Worm (Caenorhabditis elegans) whole organism, midembryonic: Measurements from ENCODE around the gene amx-1.

Experiments
- T22C8.4 ChIP-seq: fragments of 200-800 bp; sonication (Bioruptor generic); IDR thresholded peaks from 2 replicates; pipeline ENCODE4 v1.3.6; 2022; ENCODE audit warnings: missing genetic modification characterization, missing compliant biosample characterization
- cog-1 ChIP-seq: sonication (generic microtip); optimal IDR thresholded peaks from 2 replicates; lab custom pipeline; 2016; ENCODE audit warnings: missing genetic modification characterization, missing compliant biosample characterization
- flt-1 ChIP-seq: fragments of 200-800 bp; sonication (Bioruptor generic); IDR thresholded peaks from 2 replicates; pipeline ENCODE4 v1.3.6; 2022; ENCODE audit warnings: missing genetic modification characterization, missing compliant biosample characterization
- klf-2 ChIP-seq: fragments of 200-800 bp; sonication (Bioruptor generic); conservative IDR thresholded peaks from 2 replicates; pipeline ENCODE4 v1.3.6; 2022; ENCODE audit warnings: missing genetic modification reagents, missing genetic modification characterization, missing compliant biosample characterization
- med-1 ChIP-seq: sonication (generic microtip); optimal IDR thresholded peaks from 2 replicates; lab custom pipeline; 2017; ENCODE audit warnings: missing genetic modification characterization, mild to moderate bottlenecking, missing compliant biosample characterization, antibody characterized with exemption, missing genetic modification reagents; ENCODE audit not compliant: insufficient read depth
- ref-1 ChIP-seq: fragments of 200-800 bp; sonication (Bioruptor generic); conservative IDR thresholded peaks from 2 replicates; pipeline ENCODE4 v1.3.6; 2022; ENCODE audit warnings: missing genetic modification reagents, missing genetic modification characterization, missing compliant biosample characterization
- tab-1 ChIP-seq: fragments of 200-800 bp; sonication (Bioruptor generic); IDR thresholded peaks from 2 replicates; pipeline ENCODE4 v1.3.6; 2022; ENCODE audit warnings: missing genetic modification characterization, missing compliant biosample characterization
- ztf-23 ChIP-seq: fragments of 200-800 bp; sonication (Bioruptor generic); IDR thresholded peaks from 2 replicates; pipeline ENCODE4 v1.3.6; 2022; ENCODE audit warnings: missing genetic modification reagents, missing genetic modification characterization, missing compliant biosample characterization
- ztf-29 ChIP-seq: fragments of 200-800 bp; sonication (Bioruptor generic); IDR thresholded peaks from 2 replicates; pipeline ENCODE4 v1.3.6; 2022; ENCODE audit warnings: missing genetic modification reagents, missing genetic modification characterization, missing compliant biosample characterization

Gene amx-1

ce11 chrIII:3874492-3874891 lies 52.3 kb downstream of the amx-1 start:
- no peak for TF ChIP-seq ztf-23
- TF ChIP-seq cog-1 (tag; lab: Kevin White, UChicago) = no peak
- no peak for TF ChIP-seq flt-1 (GFP tag; lab: Robert Waterston, UW)

ce11 chrIII:3874895-3875294 lies 52.7 kb downstream of the amx-1 start:
- TF ChIP-seq ztf-29 (GFP tag; lab: Robert Waterston, UW) = no peak
- no peak for TF ChIP-seq T22C8.4 (GFP tag; lab: Robert Waterston, UW)
- TF ChIP-seq med-1 (GFP tag; lab: Kevin White, UChicago) = no peak
- no peak for TF ChIP-seq flt-1 (GFP tag; lab: Robert Waterston, UW)
- TF ChIP-seq cog-1 (tag; lab: Kevin White, UChicago) = no peak
- TF ChIP-seq ztf-23 = no peak
- no peak for TF ChIP-seq klf-2
- no peak for TF ChIP-seq tab-1 (GFP tag; lab: Robert Waterston, UW)
- no peak for TF ChIP-seq ref-1

ce11 chrIII:3875608-3876007 lies 53.4 kb downstream of the amx-1 start:
- TF ChIP-seq ref-1 = no peak
- no peak for TF ChIP-seq ztf-23
- no peak for TF ChIP-seq flt-1 (GFP tag; lab: Robert Waterston, UW)
- no peak for TF ChIP-seq tab-1 (GFP tag; lab: Robert Waterston, UW)
